Fruit fly (Drosophila melanogaster) whole organism, wandering third instar larva: ENCODE measurements around the gene msd5.

ENCODE experiments used
- HLH106 ChIP-seq: fragments of 200-800 bp; optimal IDR thresholded peaks from 3 replicates; lab custom pipeline; 2019; ENCODE audit warnings: missing biosample characterization, mild to moderate bottlenecking, missing genetic modification characterization, moderate library complexity
- Myc ChIP-seq: fragments of >200 bp; optimal IDR thresholded peaks from 2 replicates; lab custom pipeline; 2017
- Vsx2 ChIP-seq: fragments of 200-300, 225-300 bp; sonication (Bioruptor generic); optimal IDR thresholded peaks from 2 replicates; lab custom pipeline; 2018; ENCODE audit warnings: missing biosample characterization, missing genetic modification characterization; ENCODE audit not compliant: partially characterized antibody
- foxo ChIP-seq, 2 experiments: fragments of 200-800 bp; sonication (Bioruptor generic); optimal IDR thresholded peaks; 2 replicates in 1 of 2; 3 replicates in 1 of 2; lab custom pipeline; 2016 to 2017; ENCODE audit warnings: missing biosample characterization in 2 of 2, missing genetic modification characterization in 2 of 2
- fru ChIP-seq: fragments of 200-800 bp; sonication (Bioruptor generic); optimal IDR thresholded peaks from 3 replicates; lab custom pipeline; 2016; ENCODE audit warnings: missing biosample characterization, mild to moderate bottlenecking, missing genetic modification characterization
- h ChIP-seq: fragments of 200-800 bp; sonication (Bioruptor generic); optimal IDR thresholded peaks from 3 replicates; lab custom pipeline; 2016; ENCODE audit warnings: missing biosample characterization, mild to moderate bottlenecking, missing genetic modification characterization
- psq ChIP-seq: fragments of 200-800 bp; sonication (Bioruptor generic); optimal IDR thresholded peaks from 3 replicates; lab custom pipeline; 2017; ENCODE audit warnings: missing biosample characterization, mild to moderate bottlenecking, missing genetic modification characterization, moderate library complexity
- usp ChIP-seq: fragments of >200 bp; optimal IDR thresholded peaks from 2 replicates; lab custom pipeline; 2017; ENCODE audit warnings: missing biosample characterization, missing genetic modification characterization

DNA sequence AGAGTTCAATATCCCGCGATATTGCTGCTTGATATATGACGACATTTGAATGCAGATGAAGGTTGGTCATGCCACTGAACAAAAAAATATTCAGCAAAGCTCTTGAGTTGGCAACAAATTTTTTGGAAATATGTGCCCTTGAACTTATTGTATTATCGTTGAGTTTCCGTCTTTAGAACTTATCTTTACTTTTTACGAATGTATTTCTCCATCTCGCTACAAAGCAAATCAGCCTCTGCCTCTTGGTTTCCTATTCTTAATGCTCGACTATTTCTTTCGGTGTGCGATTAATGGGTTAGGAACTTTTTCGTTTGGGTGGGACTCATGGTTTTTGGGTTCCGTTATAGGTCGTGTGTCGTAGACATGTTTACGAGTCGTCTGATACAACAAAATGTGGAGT, 9.8 kb downstream of the msd5 start:
- no peak for TF ChIP-seq Myc
- no peak for TF ChIP-seq usp (GFP tag; lab: Kevin White, UChicago)
- TF ChIP-seq psq (GFP tag; lab: Kevin White, UChicago), result peak; percentile 23
- no peak for TF ChIP-seq Vsx2 (GFP tag; lab: Kevin White, UChicago)
- peak; percentile 26 for TF ChIP-seq HLH106 (tag; lab: Kevin White, UChicago)
- peak in 1 of 2 experiments; percentile 40 for TF ChIP-seq foxo (GFP tag; optimal IDR thresholded peaks at IDR 0.05; lab: Kevin White, UChicago)
- peak; percentile 36 for TF ChIP-seq fru (GFP tag; lab: Kevin White, UChicago)
- TF ChIP-seq h (GFP tag; lab: Kevin White, UChicago), result no peak
